Worm (Caenorhabditis elegans): Measurements from ENCODE around the gene srsx-14.

Gene srsx-14

ce11 chrIV:5664375-5665004 is 37.5 kb upstream of the srsx-14 start, which contains the start of gene bec-1:
Gene bec-1, minus strand, starts transcription at chrIV:5664425.
- TF ChIP-seq cnd-1 (tag; optimal IDR thresholded peaks at IDR 0.05): peak; percentile 22
- TF ChIP-seq lsy-2 (tag; optimal IDR thresholded peaks at IDR 0.05): no peak

DNA sequence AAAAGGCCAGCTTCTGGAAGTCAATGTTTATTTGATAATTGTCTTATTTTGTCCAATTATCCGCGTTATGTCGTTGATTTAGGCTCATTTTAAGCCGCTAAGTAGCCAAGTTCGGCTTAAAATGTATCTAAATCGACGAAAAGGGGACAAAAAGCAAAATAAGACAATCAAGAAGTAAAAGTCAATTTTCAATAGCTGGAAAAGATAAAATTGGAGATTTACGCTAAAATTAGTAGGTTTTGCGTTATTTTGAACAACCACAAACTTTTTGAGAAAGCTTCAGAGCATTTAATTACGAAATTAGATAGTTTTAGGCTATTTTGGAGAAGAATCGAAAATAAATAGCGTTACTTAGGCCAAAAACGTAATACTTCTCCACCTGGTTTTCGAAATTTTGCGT is 35.9 kb upstream of the srsx-14 start:
- TF ChIP-seq pha-4 (tag; optimal IDR thresholded peaks at IDR 0.05) (no peak), lin-13 (tag; optimal IDR thresholded peaks at IDR 0.05) (no peak), cnd-1 (tag; optimal IDR thresholded peaks at IDR 0.05) (no peak), snpc-4 (tag; optimal IDR thresholded peaks at IDR 0.05) (no peak), bed-3 (GFP tag; optimal IDR thresholded peaks at IDR 0.05) (no peak), hlh-1 (tag; optimal IDR thresholded peaks at IDR 0.05) (no peak), nhr-2 (tag; optimal IDR thresholded peaks at IDR 0.05) (no peak), zip-8 (tag; optimal IDR thresholded peaks at IDR 0.05) (no peak), elt-1 (tag; optimal IDR thresholded peaks at IDR 0.05; ENCODE audit: borderline replicate concordance, insufficient read depth) (no peak)

- TF ChIP-seq snpc-4 (tag; optimal IDR thresholded peaks at IDR 0.05) (no peak), sptf-1 (tag; optimal IDR thresholded peaks at IDR 0.05) (no peak), ceh-83 (GFP tag; optimal IDR thresholded peaks at IDR 0.05) (no peak), lsy-2 (tag; optimal IDR thresholded peaks at IDR 0.05) (no peak), flh-1 (GFP tag; optimal IDR thresholded peaks at IDR 0.05) (no peak), mab-5 (tag; optimal IDR thresholded peaks at IDR 0.05) (no peak)
Observed at ce11 chrIV:5662073-5662472, 35.1 kb upstream of the srsx-14 start.

- TF ChIP-seq pha-4 (tag; optimal IDR thresholded peaks at IDR 0.05) (no peak), snpc-4 (tag; optimal IDR thresholded peaks at IDR 0.05) (no peak), blmp-1 (tag; optimal IDR thresholded peaks at IDR 0.05) (no peak), ces-1 (GFP tag; optimal IDR thresholded peaks at IDR 0.05) (no peak), bed-3 (GFP tag; optimal IDR thresholded peaks at IDR 0.05) (no peak), unc-39 (tag; optimal IDR thresholded peaks at IDR 0.05) (no peak), lin-32 (GFP tag; optimal IDR thresholded peaks at IDR 0.05) (no peak), elt-3 (tag; optimal IDR thresholded peaks at IDR 0.05) (no peak), mep-1 (tag; optimal IDR thresholded peaks at IDR 0.05) (no peak), cnd-1 (tag; optimal IDR thresholded peaks at IDR 0.05) (no peak), ham-2 (GFP tag; optimal IDR thresholded peaks at IDR 0.05) (no peak), ceh-43 (GFP tag; optimal IDR thresholded peaks at IDR 0.05) (no peak), unc-120 (tag; optimal IDR thresholded peaks at IDR 0.05; ENCODE audit: poor library complexity, severe bottlenecking) (no peak), lin-13 (tag; optimal IDR thresholded peaks at IDR 0.05) (no peak), flh-1 (GFP tag; optimal IDR thresholded peaks at IDR 0.05) (no peak)
Observed at ce11 chrIV:5660239-5660638, 33.3 kb upstream of the srsx-14 start, which contains the start of gene skn-1. Gene skn-1, minus strand, starts transcription at chrIV:5660384.

- TF ChIP-seq elt-1 (tag; optimal IDR thresholded peaks at IDR 0.05; ENCODE audit: borderline replicate concordance, insufficient read depth): no peak
Observed at ce11 chrIV:5659461-5659860, 32.5 kb upstream of the srsx-14 start.

DNA sequence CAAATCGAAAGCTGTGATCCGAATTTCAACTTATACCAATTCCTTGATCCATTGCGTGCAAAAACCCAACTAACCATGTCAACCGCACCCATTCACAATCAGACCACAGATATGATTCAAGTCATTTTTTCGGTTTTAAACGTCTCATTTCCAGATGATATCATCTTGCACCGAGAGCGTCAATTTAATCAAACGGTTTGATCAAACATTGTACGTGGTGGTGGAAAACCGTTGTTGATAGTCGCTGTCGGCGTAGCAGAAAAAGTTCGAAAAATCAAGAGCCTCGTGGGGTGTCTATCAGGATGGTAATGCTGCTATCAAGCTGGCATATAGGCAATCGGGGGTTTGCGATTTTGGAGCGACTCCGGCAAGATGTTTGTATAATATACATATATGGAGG is 31.9 kb upstream of the srsx-14 start:
- TF ChIP-seq cnd-1 (tag; optimal IDR thresholded peaks at IDR 0.05) (no peak), ceh-83 (GFP tag; optimal IDR thresholded peaks at IDR 0.05) (no peak), unc-62 (GFP tag; optimal IDR thresholded peaks at IDR 0.05) (no peak), M03D4.4 (tag; optimal IDR thresholded peaks at IDR 0.05) (no peak), ceh-39 (tag; optimal IDR thresholded peaks at IDR 0.05) (no peak), lsy-2 (tag; optimal IDR thresholded peaks at IDR 0.05) (no peak), nhr-76 (tag; optimal IDR thresholded peaks at IDR 0.05) (no peak), nhr-28 (tag; optimal IDR thresholded peaks at IDR 0.05) (no peak), sem-2 (GFP tag; optimal IDR thresholded peaks at IDR 0.05) (no peak), elt-3 (tag; optimal IDR thresholded peaks at IDR 0.05) (no peak), lin-13 (tag; optimal IDR thresholded peaks at IDR 0.05) (no peak), unc-39 (tag; optimal IDR thresholded peaks at IDR 0.05) (no peak), elt-1 (tag; optimal IDR thresholded peaks at IDR 0.05; ENCODE audit: borderline replicate concordance, insufficient read depth) (no peak), mep-1 (tag; optimal IDR thresholded peaks at IDR 0.05) (no peak), flh-1 (GFP tag; optimal IDR thresholded peaks at IDR 0.05) (no peak), blmp-1 (tag; optimal IDR thresholded peaks at IDR 0.05) (no peak)
